Fruit fly (Drosophila melanogaster) whole organism, embryonic: ENCODE measurements around the gene mTerf3.
A peak's percentile ranks its signal among the peaks of the same experiment; 100 is the strongest.

Experiments
- CG10209 ChIP-seq: fragments of 200-800 bp; sonication (Bioruptor generic); optimal IDR thresholded peaks from 3 replicates; lab custom pipeline; 2017; ENCODE audit warnings: missing biosample characterization, mild to moderate bottlenecking, missing genetic modification characterization, missing genetic modification reagents
- CG11085 ChIP-seq: fragments of 200-800 bp; sonication (Bioruptor generic); IDR thresholded peaks from 2 replicates; pipeline ENCODE4 v1.3.6; 2022; ENCODE audit warnings: missing biosample characterization, missing genetic modification characterization
- CG12391 ChIP-seq: fragments of 200-800 bp; sonication (Bioruptor generic); optimal IDR thresholded peaks from 3 replicates; lab custom pipeline; 2018; ENCODE audit warnings: missing biosample characterization, mild to moderate bottlenecking, missing genetic modification characterization, moderate library complexity
- CG13424 ChIP-seq: fragments of 200-800 bp; sonication (Bioruptor generic); optimal IDR thresholded peaks from 2 replicates; lab custom pipeline; 2019; ENCODE audit warnings: missing biosample characterization, mild to moderate bottlenecking, missing genetic modification characterization, moderate library complexity
- CG13775 ChIP-seq: fragments of 200-800 bp; sonication (Bioruptor generic); optimal IDR thresholded peaks from 3 replicates; lab custom pipeline; 2017; ENCODE audit warnings: missing biosample characterization, mild to moderate bottlenecking, missing genetic modification characterization
- CG17359 ChIP-seq: fragments of 200-800 bp; sonication (Bioruptor generic); optimal IDR thresholded peaks from 3 replicates; lab custom pipeline; 2018; ENCODE audit warnings: missing biosample characterization, mild to moderate bottlenecking, missing genetic modification characterization, moderate library complexity
- CG18262 ChIP-seq: fragments of 200-800 bp; optimal IDR thresholded peaks from 3 replicates; lab custom pipeline; 2019; ENCODE audit warnings: missing biosample characterization, mild to moderate bottlenecking, missing genetic modification characterization, moderate library complexity
- CG1832 ChIP-seq: fragments of 200-800 bp; sonication (Bioruptor generic); optimal IDR thresholded peaks from 2 replicates; lab custom pipeline; 2017; ENCODE audit warnings: missing biosample characterization, mild to moderate bottlenecking, missing genetic modification characterization, inconsistent platforms
- CG18619 ChIP-seq: fragments of 200-800 bp; sonication (Bioruptor generic); optimal IDR thresholded peaks from 3 replicates; lab custom pipeline; 2017; ENCODE audit warnings: missing biosample characterization, mild to moderate bottlenecking, missing genetic modification characterization
- CG2120 ChIP-seq: fragments of 200-800 bp; sonication (Bioruptor generic); optimal IDR thresholded peaks from 3 replicates; lab custom pipeline; 2016; ENCODE audit warnings: missing biosample characterization, missing genetic modification characterization
- CG2712 ChIP-seq: fragments of 200-800 bp; optimal IDR thresholded peaks from 3 replicates; lab custom pipeline; 2019; ENCODE audit warnings: missing biosample characterization, mild to moderate bottlenecking, missing genetic modification characterization, moderate library complexity
- CG3281 ChIP-seq: fragments of 200-800 bp; sonication (Bioruptor generic); optimal IDR thresholded peaks from 3 replicates; lab custom pipeline; 2017; ENCODE audit warnings: missing biosample characterization, mild to moderate bottlenecking, missing genetic modification characterization
- CG4707 ChIP-seq: fragments of 200-800 bp; sonication (Bioruptor generic); optimal IDR thresholded peaks from 2 replicates; lab custom pipeline; 2018; ENCODE audit warnings: missing biosample characterization, mild to moderate bottlenecking, missing genetic modification characterization, moderate library complexity
- CG4730 ChIP-seq: fragments of 200-800 bp; sonication (Bioruptor generic); IDR thresholded peaks from 2 replicates; pipeline ENCODE4 v1.3.6; 2022; ENCODE audit warnings: missing biosample characterization, missing genetic modification characterization
- CG5180 ChIP-seq: fragments of 200-800 bp; sonication (Bioruptor generic); optimal IDR thresholded peaks from 3 replicates; lab custom pipeline; 2017; ENCODE audit warnings: missing biosample characterization, missing genetic modification characterization, mild to moderate bottlenecking, moderate library complexity, missing genetic modification reagents
- CG6689 ChIP-seq: fragments of 200-800 bp; sonication (Bioruptor generic); IDR thresholded peaks from 2 replicates; pipeline ENCODE4 v1.3.6; 2022; ENCODE audit warnings: missing biosample characterization, missing genetic modification characterization
- CG7786 ChIP-seq: fragments of 200-800 bp; sonication (Bioruptor generic); optimal IDR thresholded peaks from 2 replicates; lab custom pipeline; 2016; ENCODE audit warnings: missing biosample characterization, missing genetic modification characterization
- CG7839 ChIP-seq: fragments of 200-800 bp; sonication (Bioruptor generic); optimal IDR thresholded peaks from 3 replicates; lab custom pipeline; 2018; ENCODE audit warnings: missing biosample characterization, mild to moderate bottlenecking, missing genetic modification characterization, moderate library complexity
- CG8924 ChIP-seq: fragments of 200-800 bp; optimal IDR thresholded peaks from 3 replicates; lab custom pipeline; 2019; ENCODE audit warnings: missing biosample characterization, mild to moderate bottlenecking, missing genetic modification characterization, moderate library complexity
- CG9727 ChIP-seq: fragments of 200-800 bp; sonication (Bioruptor generic); optimal IDR thresholded peaks from 3 replicates; lab custom pipeline; 2017; ENCODE audit warnings: missing biosample characterization, mild to moderate bottlenecking, missing genetic modification characterization
- CG9932 ChIP-seq: fragments of 200-800 bp; sonication (Bioruptor generic); IDR thresholded peaks from 2 replicates; pipeline ENCODE4 v1.3.6; 2022; ENCODE audit warnings: missing biosample characterization, missing genetic modification characterization
- Deaf1 ChIP-seq: fragments of 200-800 bp; optimal IDR thresholded peaks from 3 replicates; lab custom pipeline; 2019; ENCODE audit warnings: missing biosample characterization, mild to moderate bottlenecking, missing genetic modification characterization, moderate library complexity
- Hand ChIP-seq: fragments of 200-800 bp; sonication (Bioruptor generic); optimal IDR thresholded peaks from 2 replicates; lab custom pipeline; 2017; ENCODE audit warnings: mild to moderate bottlenecking, missing biosample characterization, missing genetic modification reagents, missing genetic modification characterization
- Hr51 ChIP-seq, 2 experiments: fragments of 200-800 bp; sonication (Bioruptor generic); optimal IDR thresholded peaks; 2 replicates in 1 of 2; 3 replicates in 1 of 2; lab custom pipeline; 2016 to 2018; ENCODE audit warnings: missing biosample characterization in 2 of 2, missing genetic modification characterization in 2 of 2, mild to moderate bottlenecking in 1 of 2, moderate library complexity in 1 of 2
- Lim3 ChIP-seq: fragments of 200-800 bp; sonication (Bioruptor generic); IDR thresholded peaks from 2 replicates; pipeline ENCODE4 v1.3.6; 2022; ENCODE audit warnings: missing biosample characterization, missing genetic modification characterization
- Med ChIP-seq: fragments of 200-800 bp; sonication (Bioruptor generic); peaks from one replicate; lab custom pipeline; 2016; ENCODE audit warnings: missing biosample characterization, missing genetic modification characterization, mild to moderate bottlenecking, inconsistent platforms, moderate library complexity
- Meics ChIP-seq: fragments of 200-800 bp; sonication (Bioruptor generic); optimal IDR thresholded peaks from 2 replicates; lab custom pipeline; 2017; ENCODE audit warnings: missing biosample characterization, mild to moderate bottlenecking, missing genetic modification characterization
- NC2β ChIP-seq: fragments of 200-800 bp; sonication (Bioruptor generic); optimal IDR thresholded peaks from 2 replicates; lab custom pipeline; 2016; ENCODE audit warnings: missing biosample characterization, missing genetic modification characterization
- NFAT ChIP-seq: fragments of 200-800 bp; sonication (Bioruptor generic); IDR thresholded peaks from 2 replicates; pipeline ENCODE4 v1.3.6; 2022; ENCODE audit warnings: missing biosample characterization, missing genetic modification characterization
- Nf-YB ChIP-seq: fragments of 200-800 bp; sonication (Bioruptor generic); optimal IDR thresholded peaks from 3 replicates; lab custom pipeline; 2019; ENCODE audit warnings: missing biosample characterization, mild to moderate bottlenecking, missing genetic modification characterization, moderate library complexity
- Oaz ChIP-seq: fragments of 200-800 bp; sonication (Bioruptor generic); IDR thresholded peaks from 2 replicates; pipeline ENCODE4 v1.3.6; 2022; ENCODE audit warnings: missing biosample characterization, missing genetic modification characterization
- PHDP ChIP-seq: fragments of 200-800 bp; sonication (Bioruptor generic); optimal IDR thresholded peaks from 3 replicates; lab custom pipeline; 2018; ENCODE audit warnings: missing biosample characterization, mild to moderate bottlenecking, missing genetic modification characterization, moderate library complexity
- Rfx ChIP-seq: fragments of 200-800 bp; sonication (Bioruptor generic); IDR thresholded peaks from 2 replicates; pipeline ENCODE4 v1.3.6; 2022; ENCODE audit warnings: missing biosample characterization, missing genetic modification characterization
- Sox102F ChIP-seq: fragments of 200-800 bp; sonication (Bioruptor generic); optimal IDR thresholded peaks from 2 replicates; lab custom pipeline; 2018; ENCODE audit warnings: missing biosample characterization, mild to moderate bottlenecking, missing genetic modification characterization, moderate library complexity
- TFAM ChIP-seq: fragments of 200-800 bp; sonication (Bioruptor generic); optimal IDR thresholded peaks from 2 replicates; lab custom pipeline; 2017; ENCODE audit warnings: missing biosample characterization, missing genetic modification characterization, inconsistent platforms
- Xbp1 ChIP-seq: fragments of 200-800 bp; sonication (Bioruptor generic); optimal IDR thresholded peaks from 3 replicates; lab custom pipeline; 2016; ENCODE audit warnings: missing biosample characterization, mild to moderate bottlenecking, missing genetic modification characterization
- amos ChIP-seq: fragments of 200-800 bp; sonication (Bioruptor generic); IDR thresholded peaks from 2 replicates; pipeline ENCODE4 v1.3.6; 2022; ENCODE audit warnings: missing biosample characterization, missing genetic modification characterization; ENCODE audit not compliant: partially characterized antibody
- ap ChIP-seq: fragments of 200-800 bp; sonication (Bioruptor generic); IDR thresholded peaks from 2 replicates; pipeline ENCODE4 v1.3.6; 2022; ENCODE audit warnings: missing biosample characterization, missing genetic modification characterization
- fru ChIP-seq: fragments of >200 bp; optimal IDR thresholded peaks from 2 replicates; lab custom pipeline; 2017
- grau ChIP-seq: fragments of 200-800 bp; optimal IDR thresholded peaks from 3 replicates; lab custom pipeline; 2019; ENCODE audit warnings: missing biosample characterization, mild to moderate bottlenecking, missing genetic modification characterization, moderate library complexity
- gsb-n ChIP-seq: fragments of 200-800 bp; sonication (Bioruptor generic); optimal IDR thresholded peaks from 3 replicates; lab custom pipeline; 2018; ENCODE audit warnings: missing biosample characterization, mild to moderate bottlenecking, missing genetic modification characterization
- insv ChIP-seq, 2 experiments: fragments of 200-800 bp; sonication (Bioruptor generic); optimal IDR thresholded peaks; 3 replicates each; lab custom pipeline; 2016 to 2018; ENCODE audit warnings: missing biosample characterization in 2 of 2, missing genetic modification characterization in 2 of 2
- jigr1 ChIP-seq: fragments of 200-800 bp; sonication (Bioruptor generic); IDR thresholded peaks from 3 replicates; pipeline ENCODE4 v1.3.6; 2022; ENCODE audit warnings: missing biosample characterization, missing genetic modification characterization
- lilli ChIP-seq: fragments of 200-800 bp; sonication (Bioruptor generic); optimal IDR thresholded peaks from 3 replicates; lab custom pipeline; 2016; ENCODE audit warnings: missing biosample characterization, missing genetic modification characterization
- lmd ChIP-seq: fragments of 200-800 bp; sonication (Bioruptor generic); IDR thresholded peaks from 2 replicates; pipeline ENCODE4 v1.3.6; 2022; ENCODE audit warnings: missing biosample characterization, missing genetic modification characterization
- mld ChIP-seq: fragments of 200-800 bp; sonication (Bioruptor generic); IDR thresholded peaks from 3 replicates; pipeline ENCODE4 v1.3.6; 2022; ENCODE audit warnings: missing biosample characterization, missing genetic modification characterization; ENCODE audit not compliant: partially characterized antibody
- pita ChIP-seq: fragments of 200-800 bp; sonication (Bioruptor generic); optimal IDR thresholded peaks from 2 replicates; lab custom pipeline; 2017; ENCODE audit warnings: missing biosample characterization, mild to moderate bottlenecking, missing genetic modification characterization
- pzg ChIP-seq: fragments of 200-800 bp; sonication (Bioruptor generic); optimal IDR thresholded peaks from 3 replicates; lab custom pipeline; 2018; ENCODE audit warnings: missing biosample characterization, mild to moderate bottlenecking, missing genetic modification characterization, moderate library complexity
- row ChIP-seq: fragments of 200-800 bp; sonication (Bioruptor generic); IDR thresholded peaks from 3 replicates; pipeline ENCODE4 v1.3.6; 2022; ENCODE audit warnings: missing biosample characterization, missing genetic modification characterization
- scrt ChIP-seq: fragments of 200-800 bp; sonication (Bioruptor generic); optimal IDR thresholded peaks from 2 replicates; lab custom pipeline; 2018; ENCODE audit warnings: missing biosample characterization, mild to moderate bottlenecking, missing genetic modification characterization, moderate library complexity
- tio ChIP-seq: fragments of 200-800 bp; sonication (Bioruptor generic); optimal IDR thresholded peaks from 2 replicates; lab custom pipeline; 2017; ENCODE audit warnings: missing biosample characterization, missing genetic modification characterization, inconsistent platforms

Gene mTerf3

dm6 chr3L:20494262-20494601 lies 26.3 kb downstream of the mTerf3 start (continued):
- TF ChIP-seq CG11085 (GFP tag; lab: Robert Waterston, UW) (peak; percentile 18; the same call in 1 of the 2 replicates), Rfx (GFP tag; lab: Robert Waterston, UW) (peak; percentile 28; the same call in 1 of the 2 replicates), CG2712 (tag; lab: Kevin White, UChicago) (peak; percentile 32), CG17359 (peak; percentile 3), jigr1 (GFP tag; lab: Robert Waterston, UW) (no peak), Sox102F (GFP tag; lab: Kevin White, UChicago) (peak; percentile 39), ap (GFP tag; lab: Robert Waterston, UW) (no peak), CG13424 (tag; lab: Kevin White, UChicago) (peak; percentile 3), CG2120 (GFP tag; lab: Kevin White, UChicago) (peak; percentile 36), Hr51 (GFP tag; optimal IDR thresholded peaks at IDR 0.05; lab: Kevin White, UChicago) (peak in 1 of 2 experiments; percentile 36), Nf-YB (GFP tag; lab: Kevin White, UChicago) (peak; percentile 4), scrt (GFP tag; lab: Kevin White, UChicago) (no peak), insv (GFP tag; optimal IDR thresholded peaks at IDR 0.05; lab: Kevin White, UChicago) (no peak), Xbp1 (GFP tag; lab: Kevin White, UChicago) (peak; percentile 9), CG13775 (peak; percentile 8), CG10209 (GFP tag; lab: Kevin White, UChicago) (peak; percentile 35), TFAM (GFP tag; lab: Kevin White, UChicago) (no peak), CG4707 (GFP tag; lab: Kevin White, UChicago) (no peak), CG7786 (peak; percentile 3), CG12391 (tag; lab: Kevin White, UChicago) (peak; percentile 29), CG18619 (GFP tag; lab: Kevin White, UChicago) (peak; percentile 28), Hand (peak; percentile 21), CG7839 (tag; lab: Kevin White, UChicago) (peak; percentile 52), fru (lab: Kevin White, UChicago) (no peak), lilli (peak; percentile 25), Deaf1 (tag; lab: Kevin White, UChicago) (no peak), pzg (GFP tag; lab: Kevin White, UChicago) (no peak), PHDP (tag; lab: Kevin White, UChicago) (peak; percentile 48), CG6689 (0 out of 2 replicates have a peak, but pooled peaks have one; percentile 24), tio (peak; percentile 24), mld (GFP tag; lab: Robert Waterston, UW) (no peak), CG5180 (GFP tag; lab: Kevin White, UChicago) (no peak), CG1832 (no peak), CG18262 (tag; lab: Kevin White, UChicago) (peak; percentile 48), CG8924 (tag; lab: Kevin White, UChicago) (peak; percentile 30), NFAT (GFP tag; lab: Robert Waterston, UW) (no peak), Lim3 (GFP tag; lab: Robert Waterston, UW) (no peak), amos (GFP tag; lab: Robert Waterston, UW) (no peak), NC2β (GFP tag; lab: Kevin White, UChicago) (no peak), Meics (GFP tag; lab: Kevin White, UChicago) (peak; percentile 48), CG4730 (no peak), row (peak; percentile 46), CG9932 (GFP tag; lab: Robert Waterston, UW) (peak; percentile 8; the same call in 1 of the 2 replicates), grau (tag; lab: Kevin White, UChicago) (peak; percentile 54), CG3281 (peak; percentile 62), lmd (GFP tag; lab: Robert Waterston, UW) (peak; percentile 14; the same call in 1 of the 2 replicates), CG9727 (GFP tag; lab: Kevin White, UChicago) (peak; percentile 34), pita (no peak), gsb-n (tag; lab: Kevin White, UChicago) (peak; percentile 30), Med (GFP tag; lab: Kevin White, UChicago) (peak; percentile 64), Oaz (no peak)
